Worm (Caenorhabditis elegans): Measurements from ENCODE around the gene prp-40.

The prp-40 gene

ce11 chrIII:9523581-9523980 is 1.7 kb downstream of the prp-40 start, which contains the start of gene mrps-23 (continued):
- 0 out of 2 replicates have a peak, but pooled peaks have one; percentile 25 for TF ChIP-seq madf-3 (GFP tag; IDR thresholded peaks at IDR 0.05)
- no peak for TF ChIP-seq F57C9.4 (tag; optimal IDR thresholded peaks at IDR 0.05)
- no peak for TF ChIP-seq Y95B8A.8 (GFP tag; IDR thresholded peaks at IDR 0.05)
- no peak for TF ChIP-seq mel-28 (tag; optimal IDR thresholded peaks at IDR 0.05; ENCODE audit: borderline replicate concordance)
- TF ChIP-seq lag-1 (GFP tag; IDR thresholded peaks at IDR 0.05), result no peak
- TF ChIP-seq ceh-100 (GFP tag; IDR thresholded peaks at IDR 0.05), result no peak
- no peak for TF ChIP-seq Y53F4B.3 (GFP tag; IDR thresholded peaks at IDR 0.05)
- no peak for TF ChIP-seq atf-7 (tag; optimal IDR thresholded peaks at IDR 0.05)
- TF ChIP-seq C17E4.6 (GFP tag; IDR thresholded peaks at IDR 0.05), result no peak
- no peak for TF ChIP-seq ceh-27 (GFP tag; optimal IDR thresholded peaks at IDR 0.05)
- no peak for TF ChIP-seq B0261.1 (tag; optimal IDR thresholded peaks at IDR 0.05)
- no peak for TF ChIP-seq hsf-1 (GFP tag; IDR thresholded peaks at IDR 0.05)

ce11 chrIII:9525252-9525651 is 3.4 kb downstream of the prp-40 start, which contains the start of gene trpp-3:
Gene trpp-3 (plus strand): TSS chrIII:9525552.
- TF ChIP-seq lin-40 (tag; optimal IDR thresholded peaks at IDR 0.05) (no peak), B0261.1 (tag; optimal IDR thresholded peaks at IDR 0.05) (no peak), attf-3 (GFP tag; conservative IDR thresholded peaks at IDR 0.05) (no peak), dpff-1 (tag; optimal IDR thresholded peaks at IDR 0.05) (no peak), tlf-1 (GFP tag; optimal IDR thresholded peaks at IDR 0.05) (no peak), F37B4.10 (GFP tag; IDR thresholded peaks at IDR 0.05) (no peak), fkh-3 (tag; optimal IDR thresholded peaks at IDR 0.05) (no peak), repo-1 (tag; optimal IDR thresholded peaks at IDR 0.05) (no peak), Y56A3A.18 (GFP tag; IDR thresholded peaks at IDR 0.05) (no peak), him-1 (tag; optimal IDR thresholded peaks at IDR 0.05) (no peak)

ce11 chrIII:9526851-9527250 is 5.0 kb downstream of the prp-40 start, which contains the start of gene ZK1098.6:
Gene ZK1098.6 (plus strand): TSS chrIII:9527151.
- no peak for TF ChIP-seq let-526 (GFP tag; IDR thresholded peaks at IDR 0.05)

ce11 chrIII:9528824-9529223 is 6.9 kb downstream of the prp-40 start, which contains the start of gene ZK1098.2:
Gene ZK1098.2 (plus strand): TSS chrIII:9529159.
- TF ChIP-seq egl-18 (GFP tag; IDR thresholded peaks at IDR 0.05) (no peak), attf-5 (GFP tag; optimal IDR thresholded peaks at IDR 0.05) (peak; percentile 61), F57A8.1 (GFP tag; optimal IDR thresholded peaks at IDR 0.05) (no peak), ztf-3 (GFP tag; optimal IDR thresholded peaks at IDR 0.05) (no peak), F55B11.4 (tag; optimal IDR thresholded peaks at IDR 0.05; ENCODE audit: borderline replicate concordance, insufficient read depth) (no peak), xnd-1 (tag; optimal IDR thresholded peaks at IDR 0.05) (no peak), F10E7.11 (tag; optimal IDR thresholded peaks at IDR 0.05) (no peak), let-607 (tag; optimal IDR thresholded peaks at IDR 0.05) (peak; percentile 77 to 92), athp-1 (tag; optimal IDR thresholded peaks at IDR 0.05) (no peak), lin-35 (GFP tag; optimal IDR thresholded peaks at IDR 0.05) (peak in 1 of 3 experiments; percentile 49), gei-17 (GFP tag; optimal IDR thresholded peaks at IDR 0.05) (no peak), ztf-18 (tag; optimal IDR thresholded peaks at IDR 0.05) (peak; percentile 20), B0019.2 (GFP tag; conservative IDR thresholded peaks at IDR 0.05) (no peak), let-526 (GFP tag; IDR thresholded peaks at IDR 0.05) (no peak), nfya-1 (tag; optimal IDR thresholded peaks at IDR 0.05; ENCODE audit: borderline replicate concordance, insufficient read depth) (no peak), ceh-100 (GFP tag; IDR thresholded peaks at IDR 0.05) (no peak), F49E8.2 (tag; optimal IDR thresholded peaks at IDR 0.05; ENCODE audit: insufficient read depth) (no peak), lin-54 (GFP tag; optimal IDR thresholded peaks at IDR 0.05) (no peak), K11D2.4 (GFP tag; IDR thresholded peaks at IDR 0.05) (no peak), bed-2 (GFP tag; IDR thresholded peaks at IDR 0.05) (no peak), F23B12.7 (tag; optimal IDR thresholded peaks at IDR 0.05; ENCODE audit: insufficient read depth) (peak; percentile 64), ceh-40 (GFP tag; IDR thresholded peaks at IDR 0.05) (no peak), Y56A3A.18 (GFP tag; IDR thresholded peaks at IDR 0.05) (no peak), F33H1.4 (GFP tag; IDR thresholded peaks at IDR 0.05) (no peak), egl-44 (GFP tag; IDR thresholded peaks at IDR 0.05) (0 out of 2 replicates have a peak, but pooled peaks have one; percentile 13)

Measured in whole organism, young adult.